Worm (Caenorhabditis elegans): ENCODE results near the gene srj-18.

Gene srj-18

ce11 chrV:2740228-2740627 lies 33.9 kb upstream of the srj-18 start, which contains the start of gene srg-61:
srg-61 (minus strand) TSS chrV:2740328.
- TF ChIP-seq hmbx-1 (tag; optimal IDR thresholded peaks at IDR 0.05) (no peak), ets-7 (tag; optimal IDR thresholded peaks at IDR 0.05) (no peak), B0310.2 (tag; optimal IDR thresholded peaks at IDR 0.05) (no peak)

ce11 chrV:2742298-2742697 lies 31.8 kb upstream of the srj-18 start, which contains the start of gene srg-62:
srg-62 (minus strand) TSS chrV:2742398.
- TF ChIP-seq hmg-4 (GFP tag; optimal IDR thresholded peaks at IDR 0.05): no peak
- no peak for TF ChIP-seq tra-4 (tag; optimal IDR thresholded peaks at IDR 0.05)
- no peak for TF ChIP-seq hnd-1 (tag; optimal IDR thresholded peaks at IDR 0.05)

- TF ChIP-seq scrt-1 (GFP tag; IDR thresholded peaks at IDR 0.05) (no peak), tra-4 (tag; optimal IDR thresholded peaks at IDR 0.05) (no peak), pes-1 (GFP tag; IDR thresholded peaks at IDR 0.05) (no peak), hnd-1 (tag; optimal IDR thresholded peaks at IDR 0.05) (no peak), aly-1 (tag; optimal IDR thresholded peaks at IDR 0.05) (no peak), ets-7 (tag; optimal IDR thresholded peaks at IDR 0.05) (no peak), tbx-37 (GFP tag; conservative IDR thresholded peaks at IDR 0.05) (no peak), tbx-11 (GFP tag; IDR thresholded peaks at IDR 0.05) (no peak), hmbx-1 (tag; optimal IDR thresholded peaks at IDR 0.05) (no peak), ceh-13 (GFP tag; optimal IDR thresholded peaks at IDR 0.05) (no peak), hmg-4 (GFP tag; optimal IDR thresholded peaks at IDR 0.05) (no peak), flt-1 (GFP tag; IDR thresholded peaks at IDR 0.05) (no peak), ceh-36 (tag; optimal IDR thresholded peaks at IDR 0.05) (no peak), B0310.2 (tag; optimal IDR thresholded peaks at IDR 0.05) (no peak), ama-1 (optimal IDR thresholded peaks at IDR 0.05) (no peak)
These were observed 27.7 kb upstream of the srj-18 start for ce11 chrV:2746404-2746803.

- TF ChIP-seq aly-1 (tag; optimal IDR thresholded peaks at IDR 0.05): no peak
- no peak for TF ChIP-seq pes-1 (GFP tag; IDR thresholded peaks at IDR 0.05)
- no peak for TF ChIP-seq hnd-1 (tag; optimal IDR thresholded peaks at IDR 0.05)
- TF ChIP-seq tbx-11 (GFP tag; IDR thresholded peaks at IDR 0.05): no peak
- TF ChIP-seq ceh-36 (tag; optimal IDR thresholded peaks at IDR 0.05): no peak
- TF ChIP-seq B0310.2 (tag; optimal IDR thresholded peaks at IDR 0.05): no peak
- no peak for TF ChIP-seq ama-1 (optimal IDR thresholded peaks at IDR 0.05)
- no peak for TF ChIP-seq hmbx-1 (tag; optimal IDR thresholded peaks at IDR 0.05)
- TF ChIP-seq ets-7 (tag; optimal IDR thresholded peaks at IDR 0.05): no peak
- no peak for TF ChIP-seq tra-4 (tag; optimal IDR thresholded peaks at IDR 0.05)
- no peak for TF ChIP-seq sea-1 (GFP tag; conservative IDR thresholded peaks at IDR 0.05)
- no peak for TF ChIP-seq ceh-13 (GFP tag; optimal IDR thresholded peaks at IDR 0.05)
- TF ChIP-seq tbx-37 (GFP tag; conservative IDR thresholded peaks at IDR 0.05): no peak
- no peak for TF ChIP-seq F13C5.2 (tag; optimal IDR thresholded peaks at IDR 0.05)
- no peak for TF ChIP-seq flt-1 (GFP tag; IDR thresholded peaks at IDR 0.05)
- no peak for TF ChIP-seq scrt-1 (GFP tag; IDR thresholded peaks at IDR 0.05)
- no peak for TF ChIP-seq hmg-4 (GFP tag; optimal IDR thresholded peaks at IDR 0.05)
These were observed 24.1 kb upstream of the srj-18 start, which contains the start of gene srx-24 for ce11 chrV:2750006-2750405. srx-24 (minus strand) TSS chrV:2750106.

- TF ChIP-seq aly-1 (tag; optimal IDR thresholded peaks at IDR 0.05): no peak
- no peak for TF ChIP-seq hmg-4 (GFP tag; optimal IDR thresholded peaks at IDR 0.05)
- no peak for TF ChIP-seq sea-1 (GFP tag; conservative IDR thresholded peaks at IDR 0.05)
- no peak for TF ChIP-seq pes-1 (GFP tag; IDR thresholded peaks at IDR 0.05)
- no peak for TF ChIP-seq ceh-36 (tag; optimal IDR thresholded peaks at IDR 0.05)
These were observed 21.1 kb upstream of the srj-18 start, which contains the start of gene srx-26 for ce11 chrV:2753007-2753406. srx-26 (minus strand) TSS chrV:2753107.

- no peak for TF ChIP-seq aly-1 (tag; optimal IDR thresholded peaks at IDR 0.05)
- no peak for TF ChIP-seq ceh-36 (tag; optimal IDR thresholded peaks at IDR 0.05)
- TF ChIP-seq sea-1 (GFP tag; conservative IDR thresholded peaks at IDR 0.05): no peak
- TF ChIP-seq hnd-1 (tag; optimal IDR thresholded peaks at IDR 0.05): no peak
- TF ChIP-seq hmg-4 (GFP tag; optimal IDR thresholded peaks at IDR 0.05): no peak
- no peak for TF ChIP-seq pes-1 (GFP tag; IDR thresholded peaks at IDR 0.05)
- TF ChIP-seq scrt-1 (GFP tag; IDR thresholded peaks at IDR 0.05): no peak
- no peak for TF ChIP-seq B0310.2 (tag; optimal IDR thresholded peaks at IDR 0.05)
- no peak for TF ChIP-seq ama-1 (optimal IDR thresholded peaks at IDR 0.05)
- no peak for TF ChIP-seq tra-4 (tag; optimal IDR thresholded peaks at IDR 0.05)
- no peak for TF ChIP-seq ets-7 (tag; optimal IDR thresholded peaks at IDR 0.05)
- no peak for TF ChIP-seq tbx-37 (GFP tag; conservative IDR thresholded peaks at IDR 0.05)
These were observed 16.8 kb upstream of the srj-18 start, which contains the start of gene srx-28 for ce11 chrV:2757226-2757893. srx-28 (minus strand) TSS chrV:2757276.

- TF ChIP-seq hnd-1 (tag; optimal IDR thresholded peaks at IDR 0.05) (no peak), F13C5.2 (tag; optimal IDR thresholded peaks at IDR 0.05) (no peak)
These were observed 15.7 kb upstream of the srj-18 start for ce11 chrV:2758437-2758836.

- TF ChIP-seq B0310.2 (tag; optimal IDR thresholded peaks at IDR 0.05): no peak
- TF ChIP-seq ceh-13 (GFP tag; optimal IDR thresholded peaks at IDR 0.05): no peak
- TF ChIP-seq tra-4 (tag; optimal IDR thresholded peaks at IDR 0.05): no peak
- TF ChIP-seq scrt-1 (GFP tag; IDR thresholded peaks at IDR 0.05): no peak
- TF ChIP-seq ama-1 (optimal IDR thresholded peaks at IDR 0.05): no peak
- no peak for TF ChIP-seq hmg-4 (GFP tag; optimal IDR thresholded peaks at IDR 0.05)
- no peak for TF ChIP-seq F13C5.2 (tag; optimal IDR thresholded peaks at IDR 0.05)
- no peak for TF ChIP-seq tbx-37 (GFP tag; conservative IDR thresholded peaks at IDR 0.05)
- no peak for TF ChIP-seq tbx-11 (GFP tag; IDR thresholded peaks at IDR 0.05)
- no peak for TF ChIP-seq ets-7 (tag; optimal IDR thresholded peaks at IDR 0.05)
- TF ChIP-seq pes-1 (GFP tag; IDR thresholded peaks at IDR 0.05): no peak
- TF ChIP-seq sea-1 (GFP tag; conservative IDR thresholded peaks at IDR 0.05): no peak
- no peak for TF ChIP-seq hnd-1 (tag; optimal IDR thresholded peaks at IDR 0.05)
- no peak for TF ChIP-seq ceh-36 (tag; optimal IDR thresholded peaks at IDR 0.05)
- no peak for TF ChIP-seq flt-1 (GFP tag; IDR thresholded peaks at IDR 0.05)
- no peak for TF ChIP-seq hmbx-1 (tag; optimal IDR thresholded peaks at IDR 0.05)
- TF ChIP-seq aly-1 (tag; optimal IDR thresholded peaks at IDR 0.05): no peak
These were observed 14.7 kb upstream of the srj-18 start, which contains the start of gene srg-58 for ce11 chrV:2759456-2759855. srg-58 (minus strand) TSS chrV:2759556.

All from whole organism, early embryonic.